Fruit fly (Drosophila melanogaster) whole organism, embryonic: ENCODE results near the gene CG44303.

Source experiments
- Antp ChIP-seq: fragments of 200-800 bp; sonication (Bioruptor generic); optimal IDR thresholded peaks from 3 replicates; lab custom pipeline; 2016; ENCODE audit warnings: missing biosample characterization, missing genetic modification characterization
- Atf6 ChIP-seq: fragments of 200-800 bp; sonication (Bioruptor generic); IDR thresholded peaks from 2 replicates; pipeline ENCODE4 v1.3.6; 2022; ENCODE audit warnings: missing biosample characterization, missing genetic modification characterization
- CG10366 ChIP-seq: fragments of 200-800 bp; sonication (Bioruptor generic); IDR thresholded peaks from 2 replicates; pipeline ENCODE4 v1.3.6; 2022; ENCODE audit warnings: missing biosample characterization, missing genetic modification characterization
- CG10431 ChIP-seq: fragments of 200-800 bp; sonication (Bioruptor generic); optimal IDR thresholded peaks from 3 replicates; lab custom pipeline; 2018; ENCODE audit warnings: missing biosample characterization, mild to moderate bottlenecking, missing genetic modification characterization
- CG10543 ChIP-seq: fragments of 200-800 bp; sonication (Bioruptor generic); optimal IDR thresholded peaks from 3 replicates; lab custom pipeline; 2017; ENCODE audit warnings: missing biosample characterization, mild to moderate bottlenecking, missing genetic modification characterization, moderate library complexity
- CG11504 ChIP-seq: fragments of 200-800 bp; sonication (Bioruptor generic); optimal IDR thresholded peaks from 3 replicates; lab custom pipeline; 2019; ENCODE audit warnings: missing biosample characterization, mild to moderate bottlenecking, missing genetic modification characterization, moderate library complexity
- CG12104 ChIP-seq: fragments of 200-800 bp; sonication (Bioruptor generic); optimal IDR thresholded peaks from 3 replicates; lab custom pipeline; 2016; ENCODE audit warnings: missing biosample characterization, missing genetic modification characterization
- CG12219 ChIP-seq: fragments of 200-800 bp; sonication (Bioruptor generic); optimal IDR thresholded peaks from 3 replicates; lab custom pipeline; 2018; ENCODE audit warnings: missing biosample characterization, mild to moderate bottlenecking, missing genetic modification characterization
- CG13424 ChIP-seq: fragments of 200-800 bp; sonication (Bioruptor generic); optimal IDR thresholded peaks from 2 replicates; lab custom pipeline; 2019; ENCODE audit warnings: missing biosample characterization, mild to moderate bottlenecking, missing genetic modification characterization, moderate library complexity
- CG14014 ChIP-seq: fragments of 200-800 bp; sonication (Bioruptor generic); IDR thresholded peaks from 2 replicates; pipeline ENCODE4 v1.3.6; 2022; ENCODE audit warnings: missing biosample characterization, missing genetic modification characterization
- CG15073 ChIP-seq: fragments of 200-800 bp; sonication (Bioruptor generic); optimal IDR thresholded peaks from 2 replicates; lab custom pipeline; 2016; ENCODE audit warnings: missing biosample characterization, missing genetic modification characterization
- CG15479 ChIP-seq: fragments of 200-800 bp; sonication (Bioruptor generic); optimal IDR thresholded peaks from 3 replicates; lab custom pipeline; 2019; ENCODE audit warnings: missing biosample characterization, mild to moderate bottlenecking, missing genetic modification characterization, moderate library complexity
- CG15696 ChIP-seq: fragments of 200-800 bp; sonication (Bioruptor generic); optimal IDR thresholded peaks from 2 replicates; lab custom pipeline; 2019; ENCODE audit warnings: missing biosample characterization, mild to moderate bottlenecking, missing genetic modification characterization, moderate library complexity
- CG17359 ChIP-seq: fragments of 200-800 bp; sonication (Bioruptor generic); optimal IDR thresholded peaks from 3 replicates; lab custom pipeline; 2018; ENCODE audit warnings: missing biosample characterization, mild to moderate bottlenecking, missing genetic modification characterization, moderate library complexity
- CG17385 ChIP-seq: fragments of 200-800 bp; sonication (Bioruptor generic); optimal IDR thresholded peaks from 3 replicates; lab custom pipeline; 2018; ENCODE audit warnings: missing biosample characterization, mild to moderate bottlenecking, missing genetic modification characterization
- CG2712 ChIP-seq: fragments of 200-800 bp; optimal IDR thresholded peaks from 3 replicates; lab custom pipeline; 2019; ENCODE audit warnings: missing biosample characterization, mild to moderate bottlenecking, missing genetic modification characterization, moderate library complexity
- CG3065 ChIP-seq: fragments of 200-800 bp; sonication (Bioruptor generic); optimal IDR thresholded peaks from 2 replicates; lab custom pipeline; 2016; ENCODE audit warnings: missing biosample characterization, missing genetic modification characterization
- CG4328 ChIP-seq: fragments of 200-800 bp; sonication (Bioruptor generic); optimal IDR thresholded peaks from 3 replicates; lab custom pipeline; 2017; ENCODE audit warnings: missing biosample characterization, missing genetic modification reagents, missing genetic modification characterization
- CG5953 ChIP-seq: fragments of 200-800 bp; sonication (Bioruptor generic); IDR thresholded peaks from 2 replicates; pipeline ENCODE4 v1.3.6; 2022; ENCODE audit warnings: missing biosample characterization, missing genetic modification characterization
- CG6765 ChIP-seq: fragments of 200-800 bp; sonication (Bioruptor generic); optimal IDR thresholded peaks from 3 replicates; lab custom pipeline; 2017; ENCODE audit warnings: missing biosample characterization, mild to moderate bottlenecking, missing genetic modification characterization
- CG7928 ChIP-seq: fragments of 200-800 bp; sonication (Bioruptor generic); optimal IDR thresholded peaks from 2 replicates; lab custom pipeline; 2017; ENCODE audit warnings: missing biosample characterization, mild to moderate bottlenecking, missing genetic modification characterization
- CG8290 ChIP-seq, 3 experiments: fragments of 200-800 bp; sonication (Bioruptor generic); optimal IDR thresholded peaks; 2 replicates each; lab custom pipeline; 2016 to 2019; ENCODE audit warnings: missing biosample characterization in 3 of 3, missing genetic modification characterization in 3 of 3, mild to moderate bottlenecking in 2 of 3, moderate library complexity in 1 of 3
- CG9727 ChIP-seq: fragments of 200-800 bp; sonication (Bioruptor generic); optimal IDR thresholded peaks from 3 replicates; lab custom pipeline; 2017; ENCODE audit warnings: missing biosample characterization, mild to moderate bottlenecking, missing genetic modification characterization
- Dip3 ChIP-seq: fragments of 200-800 bp; sonication (Bioruptor generic); optimal IDR thresholded peaks from 3 replicates; lab custom pipeline; 2016; ENCODE audit warnings: missing biosample characterization, missing genetic modification characterization
- Fer1 ChIP-seq: fragments of 200-800 bp; sonication (Bioruptor generic); optimal IDR thresholded peaks from 2 replicates; lab custom pipeline; 2017; ENCODE audit warnings: missing biosample characterization, mild to moderate bottlenecking, missing genetic modification characterization
- Gug ChIP-seq: fragments of 200-800 bp; sonication (Bioruptor generic); IDR thresholded peaks from 4 replicates; pipeline ENCODE4 v1.3.6; 2022; ENCODE audit warnings: missing biosample characterization, missing genetic modification characterization
- HHEX ChIP-seq: fragments of 200-800 bp; sonication (Bioruptor generic); optimal IDR thresholded peaks from 3 replicates; lab custom pipeline; 2017; ENCODE audit warnings: missing biosample characterization, mild to moderate bottlenecking, missing genetic modification characterization, missing genetic modification reagents
- Hand ChIP-seq: fragments of 200-800 bp; sonication (Bioruptor generic); optimal IDR thresholded peaks from 2 replicates; lab custom pipeline; 2017; ENCODE audit warnings: mild to moderate bottlenecking, missing biosample characterization, missing genetic modification reagents, missing genetic modification characterization
- Max ChIP-seq: fragments of 200-800 bp; sonication (Bioruptor generic); optimal IDR thresholded peaks from 2 replicates; lab custom pipeline; 2016; ENCODE audit warnings: missing biosample characterization, mild to moderate bottlenecking, missing genetic modification characterization
- Meics ChIP-seq: fragments of 200-800 bp; sonication (Bioruptor generic); optimal IDR thresholded peaks from 2 replicates; lab custom pipeline; 2017; ENCODE audit warnings: missing biosample characterization, mild to moderate bottlenecking, missing genetic modification characterization
- PHDP ChIP-seq: fragments of 200-800 bp; sonication (Bioruptor generic); optimal IDR thresholded peaks from 3 replicates; lab custom pipeline; 2018; ENCODE audit warnings: missing biosample characterization, mild to moderate bottlenecking, missing genetic modification characterization, moderate library complexity
- Vsx1 ChIP-seq: fragments of 200-800 bp; sonication (Bioruptor generic); optimal IDR thresholded peaks from 2 replicates; lab custom pipeline; 2017; ENCODE audit warnings: missing biosample characterization, mild to moderate bottlenecking, missing genetic modification characterization, missing genetic modification reagents
- al ChIP-seq: fragments of 200-800 bp; sonication (Bioruptor generic); IDR thresholded peaks from 2 replicates; pipeline ENCODE4 v1.3.6; 2022; ENCODE audit warnings: missing biosample characterization, missing genetic modification characterization
- chif ChIP-seq, 2 experiments: fragments of 200-800 bp; sonication (Bioruptor generic); optimal IDR thresholded peaks; 3 replicates each; lab custom pipeline; 2016; ENCODE audit warnings: missing biosample characterization in 2 of 2, missing genetic modification characterization in 2 of 2
- gt ChIP-seq: fragments of 200-800 bp; sonication (Bioruptor generic); IDR thresholded peaks from 2 replicates; pipeline ENCODE4 v1.3.6; 2022; ENCODE audit warnings: missing biosample characterization, missing genetic modification characterization
- lilli ChIP-seq: fragments of 200-800 bp; sonication (Bioruptor generic); optimal IDR thresholded peaks from 3 replicates; lab custom pipeline; 2016; ENCODE audit warnings: missing biosample characterization, missing genetic modification characterization
- lola ChIP-seq, 3 experiments: fragments of >200 bp in 2 of 3; fragments of 200-800 bp in 1 of 3; sonication (Bioruptor generic) in 1 of 3; optimal IDR thresholded peaks; 2 replicates each; lab custom pipeline; 2017 to 2019; ENCODE audit warnings: missing biosample characterization in 3 of 3, missing genetic modification characterization in 3 of 3, mild to moderate bottlenecking in 1 of 3, moderate library complexity in 1 of 3
- odd ChIP-seq: fragments of 200-800 bp; sonication (Bioruptor generic); optimal IDR thresholded peaks from 2 replicates; lab custom pipeline; 2017; ENCODE audit warnings: missing biosample characterization, mild to moderate bottlenecking, missing genetic modification characterization
- p53 ChIP-seq: fragments of 200-800 bp; sonication (Bioruptor generic); optimal IDR thresholded peaks from 2 replicates; lab custom pipeline; 2016; ENCODE audit warnings: missing biosample characterization, missing genetic modification characterization
- pho ChIP-seq: fragments of 200-800 bp; sonication (Bioruptor generic); optimal IDR thresholded peaks from 2 replicates; lab custom pipeline; 2016; ENCODE audit warnings: missing biosample characterization, missing genetic modification characterization
- phol ChIP-seq: fragments of 200-800 bp; sonication (Bioruptor generic); optimal IDR thresholded peaks from 3 replicates; lab custom pipeline; 2018; ENCODE audit warnings: missing biosample characterization, mild to moderate bottlenecking, missing genetic modification characterization, moderate library complexity
- ranshi ChIP-seq: fragments of 200-800 bp; sonication (Bioruptor generic); IDR thresholded peaks from 2 replicates; pipeline ENCODE4 v1.3.6; 2022; ENCODE audit warnings: missing biosample characterization, missing genetic modification characterization
- sd ChIP-seq: fragments of 200-800 bp; sonication (Bioruptor generic); optimal IDR thresholded peaks from 3 replicates; lab custom pipeline; 2018; ENCODE audit warnings: missing biosample characterization, mild to moderate bottlenecking, missing genetic modification characterization, moderate library complexity
- slp2 ChIP-seq: fragments of 200-800 bp; sonication (Bioruptor generic); optimal IDR thresholded peaks from 2 replicates; lab custom pipeline; 2016; ENCODE audit warnings: missing biosample characterization, missing genetic modification characterization
- sqz ChIP-seq: fragments of 200-800 bp; sonication (Bioruptor generic); optimal IDR thresholded peaks from 3 replicates; lab custom pipeline; 2018; ENCODE audit warnings: missing biosample characterization, mild to moderate bottlenecking, missing genetic modification characterization
- unpg ChIP-seq: fragments of 200-800 bp; sonication (Bioruptor generic); optimal IDR thresholded peaks from 3 replicates; lab custom pipeline; 2018; ENCODE audit warnings: missing biosample characterization, mild to moderate bottlenecking, missing genetic modification characterization, moderate library complexity
- z ChIP-seq: fragments of 200-800 bp; sonication (Bioruptor generic); IDR thresholded peaks from 3 replicates; pipeline ENCODE4 v1.3.6; 2022; ENCODE audit warnings: missing biosample characterization, missing genetic modification characterization

The CG44303 gene

DNA sequence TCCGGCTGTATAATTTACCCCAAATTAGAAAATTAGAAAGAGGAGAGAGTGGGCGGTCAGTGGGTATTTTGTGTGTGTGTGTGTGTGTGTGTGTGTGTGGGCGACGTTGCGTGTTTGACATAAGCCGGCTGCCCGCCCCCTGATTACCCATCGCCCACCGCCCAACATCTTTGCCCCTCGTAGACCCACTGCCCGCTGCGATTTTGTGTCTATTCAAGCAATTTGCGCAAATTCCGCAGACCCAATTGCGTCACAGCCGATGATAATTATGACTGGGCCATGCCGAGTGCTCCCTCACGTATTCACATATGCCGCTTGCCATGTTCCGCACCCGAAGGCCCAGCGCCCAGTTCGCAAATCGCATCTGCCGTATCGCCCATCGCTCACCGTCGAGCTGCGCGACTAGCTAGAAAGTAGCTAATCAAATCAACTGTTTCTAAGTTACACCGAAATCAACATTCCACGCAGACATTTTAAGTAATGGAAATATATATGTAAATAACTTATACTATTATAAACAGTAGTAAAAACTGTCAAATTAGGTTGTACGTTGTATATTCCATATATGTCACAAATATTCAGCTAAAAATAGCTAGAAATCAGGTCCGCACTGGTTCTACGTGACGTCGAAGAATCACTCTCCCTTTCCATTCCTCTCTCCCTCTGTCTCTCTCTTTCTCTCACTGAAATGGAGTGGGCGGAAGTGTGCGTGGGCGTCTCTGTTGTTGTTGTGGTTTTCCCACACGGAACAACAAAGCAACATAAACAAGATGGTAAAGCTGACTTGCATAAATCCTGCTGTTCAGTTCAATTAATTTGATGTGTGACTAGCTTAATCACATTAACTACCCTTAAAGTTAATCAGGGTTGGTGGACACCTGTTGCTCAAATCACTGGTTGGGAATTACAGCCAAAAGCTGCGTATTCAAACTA is 30.3 kb downstream of the CG44303 start (continued):
- TF ChIP-seq CG10366 (GFP tag; lab: Robert Waterston, UW) (0 out of 2 replicates have a peak, but pooled peaks have one; percentile 17), CG15479 (GFP tag; lab: Kevin White, UChicago) (peak; percentile 53), z (GFP tag; lab: Robert Waterston, UW) (no peak), Dip3 (GFP tag; lab: Kevin White, UChicago) (no peak), PHDP (tag; lab: Kevin White, UChicago) (peak; percentile 61), slp2 (GFP tag; lab: Kevin White, UChicago) (no peak), CG8290 (GFP tag; optimal IDR thresholded peaks at IDR 0.05; lab: Kevin White, UChicago) (no peak), CG8290 (tag; optimal IDR thresholded peaks at IDR 0.05; lab: Kevin White, UChicago) (peak in 1 of 2 experiments; percentile 1), al (GFP tag; lab: Robert Waterston, UW) (0 out of 2 replicates have a peak, but pooled peaks have one; percentile 4), CG13424 (tag; lab: Kevin White, UChicago) (peak; percentile 63), ranshi (0 out of 2 replicates have a peak, but pooled peaks have one; percentile 4), CG10431 (GFP tag; lab: Kevin White, UChicago) (peak; percentile 21), odd (GFP tag; lab: Kevin White, UChicago) (peak; percentile 36), CG6765 (GFP tag; lab: Kevin White, UChicago) (peak; percentile 63), Gug (no peak), CG15073 (GFP tag; lab: Kevin White, UChicago) (no peak), lola (GFP tag; optimal IDR thresholded peaks at IDR 0.05; lab: Kevin White, UChicago) (peak in 1 of 3 experiments; percentile 28), CG7928 (GFP tag; lab: Kevin White, UChicago) (no peak), CG15696 (tag; lab: Kevin White, UChicago) (peak; percentile 7), p53 (GFP tag; lab: Kevin White, UChicago) (no peak), Meics (GFP tag; lab: Kevin White, UChicago) (peak; percentile 57), CG10543 (GFP tag; lab: Kevin White, UChicago) (peak; percentile 83), Max (peak; percentile 15), phol (tag; lab: Kevin White, UChicago) (peak; percentile 42), chif (GFP tag; optimal IDR thresholded peaks at IDR 0.05; lab: Kevin White, UChicago) (no peak), pho (GFP tag; lab: Kevin White, UChicago) (no peak), sqz (GFP tag; lab: Kevin White, UChicago) (peak; percentile 70), CG3065 (GFP tag; lab: Kevin White, UChicago) (no peak), CG12219 (GFP tag; lab: Kevin White, UChicago) (peak; percentile 30), Fer1 (GFP tag; lab: Kevin White, UChicago) (peak; percentile 85), Antp (GFP tag; lab: Kevin White, UChicago) (no peak), unpg (GFP tag; lab: Kevin White, UChicago) (peak; percentile 56), Hand (GFP tag; lab: Kevin White, UChicago) (peak; percentile 71), CG17385 (peak; percentile 40), gt (GFP tag; lab: Robert Waterston, UW) (no peak), CG11504 (tag; lab: Kevin White, UChicago) (peak; percentile 61), CG12104 (GFP tag; lab: Kevin White, UChicago) (no peak), CG2712 (peak; percentile 58), HHEX (GFP tag; lab: Kevin White, UChicago) (peak; percentile 46), Vsx1 (GFP tag; lab: Kevin White, UChicago) (no peak), Atf6 (GFP tag; lab: Robert Waterston, UW) (peak; percentile 51; the same call in 1 of the 2 replicates), CG4328 (peak; percentile 64), sd (tag; lab: Kevin White, UChicago) (peak; percentile 93), CG5953 (GFP tag; lab: Robert Waterston, UW) (no peak), CG9727 (GFP tag; lab: Kevin White, UChicago) (peak; percentile 45), CG17359 (tag; lab: Kevin White, UChicago) (peak; percentile 27), CG14014 (GFP tag; lab: Robert Waterston, UW) (peak; percentile 45; the same call in 1 of the 2 replicates), lilli (peak; percentile 45)
